Worm (Caenorhabditis elegans) whole organism, L2 larva: ENCODE measurements around the gene abu-11.

Experiments used
- C34F6.9 ChIP-seq: fragments of 150-350 bp; optimal IDR thresholded peaks from 2 replicates; lab custom pipeline; 2014; ENCODE audit warnings: missing biosample characterization, missing genetic modification characterization
- ZK546.5 ChIP-seq: sonication (generic microtip); optimal IDR thresholded peaks from 2 replicates; lab custom pipeline; 2017; ENCODE audit warnings: missing biosample characterization, missing genetic modification characterization
- alr-1 ChIP-seq: fragments of 150-350 bp; optimal IDR thresholded peaks from 2 replicates; lab custom pipeline; 2014; ENCODE audit warnings: missing biosample characterization, missing genetic modification characterization
- blmp-1 ChIP-seq: sonication (generic microtip); optimal IDR thresholded peaks from 2 replicates; lab custom pipeline; 2017; ENCODE audit warnings: missing genetic modification characterization, mild to moderate bottlenecking, missing compliant biosample characterization, antibody characterized with exemption, moderate library complexity; ENCODE audit not compliant: insufficient read depth
- ceh-16 ChIP-seq: fragments of 150-350 bp; optimal IDR thresholded peaks from 2 replicates; lab custom pipeline; 2014; ENCODE audit warnings: missing biosample characterization, missing genetic modification characterization
- ceh-82 ChIP-seq: fragments of 150-350 bp; optimal IDR thresholded peaks from 2 replicates; lab custom pipeline; 2014; ENCODE audit warnings: missing biosample characterization, missing genetic modification characterization
- dmd-4 ChIP-seq: sonication (generic microtip); optimal IDR thresholded peaks from 2 replicates; lab custom pipeline; 2017; ENCODE audit warnings: missing biosample characterization, missing genetic modification characterization
- egl-27 ChIP-seq: sonication (generic microtip); optimal IDR thresholded peaks from 3 replicates; lab custom pipeline; 2017; ENCODE audit warnings: missing biosample characterization, missing genetic modification reagents, missing genetic modification characterization
- elt-1 ChIP-seq: fragments of 150-350 bp; optimal IDR thresholded peaks from 2 replicates; lab custom pipeline; 2014; ENCODE audit warnings: missing biosample characterization, missing genetic modification characterization
- elt-3 ChIP-seq: sonication (generic microtip); optimal IDR thresholded peaks from 2 replicates; lab custom pipeline; 2017; ENCODE audit warnings: missing biosample characterization, missing genetic modification characterization
- gmeb-1 ChIP-seq: fragments of 150-350 bp; optimal IDR thresholded peaks from 2 replicates; lab custom pipeline; 2014; ENCODE audit warnings: missing biosample characterization, missing genetic modification characterization
- lin-39 ChIP-seq: fragments of 150-350 bp; optimal IDR thresholded peaks from 2 replicates; lab custom pipeline; 2014; ENCODE audit warnings: missing biosample characterization, missing genetic modification reagents, missing genetic modification characterization
- lsy-2 ChIP-seq, 2 experiments: fragments of 150-350 bp in 1 of 2; sonication (generic microtip) in 1 of 2; optimal IDR thresholded peaks; 2 replicates each; lab custom pipeline; 2014 to 2017; ENCODE audit warnings: missing biosample characterization in 2 of 2, missing genetic modification characterization in 2 of 2
- mab-5 ChIP-seq: fragments of 150-350 bp; optimal IDR thresholded peaks from 2 replicates; lab custom pipeline; 2014; ENCODE audit warnings: missing biosample characterization, missing genetic modification characterization
- mdl-1 ChIP-seq, 2 experiments: fragments of 150-350 bp in 1 of 2; sonication (generic microtip) in 1 of 2; optimal IDR thresholded peaks; 2 replicates each; lab custom pipeline; 2017; ENCODE audit warnings: missing biosample characterization in 2 of 2, missing genetic modification characterization in 2 of 2
- nhr-12 ChIP-seq: fragments of 150-350 bp; optimal IDR thresholded peaks from 2 replicates; lab custom pipeline; 2014; ENCODE audit warnings: missing biosample characterization, missing genetic modification characterization
- nhr-21 ChIP-seq: fragments of 150-350 bp; optimal IDR thresholded peaks from 2 replicates; lab custom pipeline; 2014; ENCODE audit warnings: missing biosample characterization, missing genetic modification characterization
- nhr-237 ChIP-seq: fragments of 150-350 bp; optimal IDR thresholded peaks from 2 replicates; lab custom pipeline; 2014; ENCODE audit warnings: missing biosample characterization, missing genetic modification characterization
- nhr-25 ChIP-seq: fragments of 150-350 bp; sonication (generic microtip); optimal IDR thresholded peaks from 3 replicates; lab custom pipeline; 2014; ENCODE audit warnings: missing biosample characterization, missing genetic modification characterization
- nhr-6 ChIP-seq: fragments of 150-350 bp; optimal IDR thresholded peaks from 2 replicates; lab custom pipeline; 2014; ENCODE audit warnings: missing biosample characterization, missing genetic modification characterization
- nhr-77 ChIP-seq: fragments of 150-350 bp; optimal IDR thresholded peaks from 2 replicates; lab custom pipeline; 2014; ENCODE audit warnings: missing biosample characterization, missing genetic modification characterization
- peb-1 ChIP-seq: fragments of 150-350 bp; optimal IDR thresholded peaks from 2 replicates; lab custom pipeline; 2014; ENCODE audit warnings: missing biosample characterization, missing genetic modification characterization
- skn-1 ChIP-seq: sonication (generic microtip); optimal IDR thresholded peaks from 2 replicates; lab custom pipeline; 2017; ENCODE audit warnings: missing biosample characterization, missing genetic modification characterization
- sma-3 ChIP-seq: sonication (generic microtip); optimal IDR thresholded peaks from 2 replicates; lab custom pipeline; 2016; ENCODE audit warnings: missing genetic modification reagents, missing genetic modification characterization, missing compliant biosample characterization
- sma-9 ChIP-seq, 2 experiments: fragments of 150-350 bp in 1 of 2; sonication (generic microtip) in 1 of 2; optimal IDR thresholded peaks; 2 replicates each; lab custom pipeline; 2014 to 2016; ENCODE audit warnings: missing genetic modification characterization in 2 of 2, mild to moderate bottlenecking in 1 of 2, missing biosample characterization in 1 of 2, missing compliant biosample characterization in 1 of 2, missing genetic modification reagents in 1 of 2, moderate library complexity in 1 of 2
- snpc-4 ChIP-seq: fragments of 150-350 bp; optimal IDR thresholded peaks from 2 replicates; lab custom pipeline; 2014; ENCODE audit warnings: missing biosample characterization, missing genetic modification characterization
- unc-39 ChIP-seq: fragments of 150-350 bp; optimal IDR thresholded peaks from 2 replicates; lab custom pipeline; 2014; ENCODE audit warnings: missing biosample characterization, missing genetic modification characterization
- unc-55 ChIP-seq: fragments of 150-350 bp; sonication (generic microtip); optimal IDR thresholded peaks from 3 replicates; lab custom pipeline; 2014; ENCODE audit warnings: missing biosample characterization, missing genetic modification reagents, missing genetic modification characterization
- unc-62 ChIP-seq: fragments of 150-350 bp; optimal IDR thresholded peaks from 2 replicates; lab custom pipeline; 2014; ENCODE audit warnings: missing biosample characterization, missing genetic modification reagents, missing genetic modification characterization
- ztf-1 ChIP-seq: fragments of 200-800 bp; sonication (Bioruptor generic); conservative IDR thresholded peaks from 2 replicates; pipeline ENCODE4 v1.3.6; 2022; ENCODE audit warnings: missing genetic modification characterization, missing compliant biosample characterization

The abu-11 gene

DNA sequence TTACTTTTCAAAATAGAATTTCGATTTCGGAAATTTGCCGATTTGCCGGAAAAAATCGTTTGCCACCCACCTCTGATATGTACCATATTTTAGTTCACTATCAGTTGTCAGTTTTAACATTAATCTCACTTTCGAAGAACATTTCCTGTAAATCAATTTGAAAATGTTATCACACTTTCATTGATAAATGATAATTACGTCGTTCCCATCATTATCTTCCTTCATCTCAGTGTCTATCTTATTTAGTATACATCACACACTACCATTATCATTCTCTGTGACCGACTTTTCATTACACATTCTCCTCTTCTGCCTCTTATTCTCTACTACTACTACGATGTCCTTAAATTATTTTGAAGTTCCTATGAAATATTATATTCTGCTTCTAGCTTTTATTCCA lies 7.9 kb downstream of the abu-11 start, which contains the start of gene T01D1.8:
Gene T01D1.8, plus strand, starts transcription at position 236 of the 400 bp plus-strand sequence.
- no peak for TF ChIP-seq ceh-16 (tag; lab: Kevin White, UChicago)

DNA sequence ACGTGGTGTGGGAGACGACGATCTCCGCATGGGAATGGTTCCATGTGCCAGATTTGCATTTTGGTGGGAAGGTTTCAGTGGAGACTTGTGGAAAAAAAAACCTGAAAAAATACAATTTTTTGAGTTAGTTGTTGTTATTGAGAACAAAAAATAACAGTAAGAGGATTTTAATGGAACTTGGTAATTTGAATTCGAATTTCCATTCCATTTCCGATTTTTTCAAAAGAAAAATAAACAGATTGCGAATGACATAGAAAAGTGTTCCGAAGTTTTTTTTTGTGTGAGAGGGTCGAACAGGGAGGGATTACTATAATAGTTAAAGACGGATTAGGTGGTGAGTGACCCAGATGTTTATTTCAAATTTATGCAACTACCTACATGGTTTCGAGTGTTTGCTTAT lies 15.4 kb downstream of the abu-11 start, which contains the start of gene T01D1.4:
Gene T01D1.4, minus strand, starts transcription at position 101 of the 400 bp plus-strand sequence.
- TF ChIP-seq nhr-12 (tag; lab: Kevin White, UChicago), result no peak
- TF ChIP-seq blmp-1, result no peak
- TF ChIP-seq nhr-237, result no peak
- no peak for TF ChIP-seq lin-39 (tag; lab: Kevin White, UChicago)
- TF ChIP-seq skn-1 (tag; lab: Kevin White, UChicago), result no peak
- TF ChIP-seq dmd-4 (tag; lab: Kevin White, UChicago), result no peak
- TF ChIP-seq ztf-1, result no peak
- no peak for TF ChIP-seq snpc-4 (tag; lab: Kevin White, UChicago)
- no peak for TF ChIP-seq ceh-82 (tag; lab: Kevin White, UChicago)
- no peak for TF ChIP-seq elt-1 (tag; lab: Kevin White, UChicago)
- TF ChIP-seq unc-39 (tag; lab: Kevin White, UChicago), result no peak
- TF ChIP-seq C34F6.9 (tag; lab: Kevin White, UChicago), result no peak
- TF ChIP-seq elt-3 (tag; lab: Kevin White, UChicago), result no peak
- no peak for TF ChIP-seq nhr-21 (tag; lab: Kevin White, UChicago)

ce11 chrII:178146-178545 lies 16.2 kb downstream of the abu-11 start:
- TF ChIP-seq nhr-25 (tag; lab: Kevin White, UChicago) (peak; percentile 65), sma-3 (no peak), blmp-1 (peak; percentile 39), C34F6.9 (tag; lab: Kevin White, UChicago) (no peak), unc-39 (tag; lab: Kevin White, UChicago) (no peak), snpc-4 (tag; lab: Kevin White, UChicago) (no peak), gmeb-1 (tag; lab: Kevin White, UChicago) (no peak), ceh-82 (tag; lab: Kevin White, UChicago) (no peak), nhr-6 (no peak)

- no peak for TF ChIP-seq lsy-2 (tag; optimal IDR thresholded peaks at IDR 0.05; lab: Kevin White, UChicago)
- TF ChIP-seq elt-1 (tag; lab: Kevin White, UChicago), result no peak
- peak; percentile 46 for TF ChIP-seq nhr-25 (tag; lab: Kevin White, UChicago)
Observed at ce11 chrII:176622-177021, 17.7 kb downstream of the abu-11 start.

ce11 chrII:175868-176267 lies 18.5 kb downstream of the abu-11 start, which contains the start of gene T01D1.3:
Gene T01D1.3 (minus strand): TSS chrII:175968.
- TF ChIP-seq nhr-237 (no peak), dmd-4 (tag; lab: Kevin White, UChicago) (no peak), peb-1 (tag; lab: Kevin White, UChicago) (no peak), ceh-82 (tag; lab: Kevin White, UChicago) (no peak), elt-3 (tag; lab: Kevin White, UChicago) (no peak), nhr-21 (tag; lab: Kevin White, UChicago) (no peak), ZK546.5 (no peak), unc-62 (GFP tag; lab: Kevin White, UChicago) (no peak), alr-1 (tag; lab: Kevin White, UChicago) (no peak), mab-5 (tag; lab: Kevin White, UChicago) (no peak), unc-55 (GFP tag; lab: Kevin White, UChicago) (no peak), egl-27 (no peak), mdl-1 (tag; optimal IDR thresholded peaks at IDR 0.05; lab: Kevin White, UChicago) (no peak), nhr-12 (tag; lab: Kevin White, UChicago) (no peak), nhr-77 (tag; lab: Kevin White, UChicago) (no peak)

- TF ChIP-seq nhr-21 (tag; lab: Kevin White, UChicago) (peak; percentile 23), nhr-12 (tag; lab: Kevin White, UChicago) (no peak), sma-9 (GFP tag; optimal IDR thresholded peaks at IDR 0.05; lab: Kevin White, UChicago) (peak; percentile 0), sma-9 (tag; optimal IDR thresholded peaks at IDR 0.05; lab: Kevin White, UChicago) (no peak)
Observed at ce11 chrII:173679-174078, 20.7 kb downstream of the abu-11 start, which contains the start of gene T01D1.7. Gene T01D1.7 (minus strand): TSS chrII:173779.
